Fruit fly (Drosophila melanogaster): Measurements from ENCODE around the gene moon.

The moon gene

dm6 chrX:12072718-12073117, at the start of gene moon:
TSS of gene moon (minus strand) at chrX:12072818.
- TF ChIP-seq CG11902 (GFP tag; optimal IDR thresholded peaks at IDR 0.05) (no peak), lz (GFP tag; optimal IDR thresholded peaks at IDR 0.05) (no peak), Eip75B (GFP tag; optimal IDR thresholded peaks at IDR 0.05) (no peak), vri (GFP tag; optimal IDR thresholded peaks at IDR 0.05) (no peak)

- TF ChIP-seq CG6854 (GFP tag; optimal IDR thresholded peaks at IDR 0.05) = no peak
- no peak for TF ChIP-seq pdm3 (GFP tag; optimal IDR thresholded peaks at IDR 0.05)
- no peak for TF ChIP-seq CG6276 (GFP tag; optimal IDR thresholded peaks at IDR 0.05)
- no peak for TF ChIP-seq CG8119 (GFP tag; IDR thresholded peaks at IDR 0.05)
- no peak for TF ChIP-seq Blimp-1 (GFP tag; optimal IDR thresholded peaks at IDR 0.05)
- TF ChIP-seq CG11762 (GFP tag; optimal IDR thresholded peaks at IDR 0.05; ENCODE audit: insufficient read depth) = no peak
- no peak for TF ChIP-seq CG4318 (GFP tag; optimal IDR thresholded peaks at IDR 0.05)
- no peak for TF ChIP-seq Sox15 (GFP tag; optimal IDR thresholded peaks at IDR 0.05)
- no peak for TF ChIP-seq CG16779 (tag; optimal IDR thresholded peaks at IDR 0.05)
- no peak for TF ChIP-seq Lpt (GFP tag; optimal IDR thresholded peaks at IDR 0.05)
- TF ChIP-seq svp (GFP tag) = no peak
- no peak for TF ChIP-seq Eip78C (GFP tag)
Observed at dm6 chrX:12119349-12119748, 46.7 kb upstream of the moon start.

- TF ChIP-seq CG10631 (GFP tag; optimal IDR thresholded peaks at IDR 0.05) = no peak
- TF ChIP-seq CG11762 (GFP tag; optimal IDR thresholded peaks at IDR 0.05; ENCODE audit: insufficient read depth) = no peak
- no peak for TF ChIP-seq CG7368 (GFP tag; optimal IDR thresholded peaks at IDR 0.05)
- TF ChIP-seq salr (GFP tag; optimal IDR thresholded peaks at IDR 0.05) = no peak
- TF ChIP-seq Sox15 (GFP tag; optimal IDR thresholded peaks at IDR 0.05) = no peak
- TF ChIP-seq Eip93F (GFP tag; optimal IDR thresholded peaks at IDR 0.05) = no peak
- no peak for TF ChIP-seq cyc (GFP tag; optimal IDR thresholded peaks at IDR 0.05)
Observed at dm6 chrX:12106900-12107299, 34.3 kb upstream of the moon start, which contains the start of gene CG2750. TSS of gene CG2750 (plus strand) at chrX:12107200.

- TF ChIP-seq CG8319 (GFP tag; optimal IDR thresholded peaks at IDR 0.05) (no peak), svp (GFP tag) (peak; percentile 1)
Observed at dm6 chrX:12104219-12104618, 31.6 kb upstream of the moon start.

- TF ChIP-seq esn (GFP tag; optimal IDR thresholded peaks at IDR 0.05) (no peak), Gug (GFP tag; IDR thresholded peaks at IDR 0.05) (no peak), dac (GFP tag; optimal IDR thresholded peaks at IDR 0.05) (no peak), dsx (GFP tag; optimal IDR thresholded peaks at IDR 0.05; ENCODE audit: poor library complexity, severe bottlenecking) (no peak), fkh (GFP tag; optimal IDR thresholded peaks at IDR 0.05) (no peak), CG1621 (tag; optimal IDR thresholded peaks at IDR 0.05) (no peak), fd59A (GFP tag; optimal IDR thresholded peaks at IDR 0.05) (no peak)
Observed at dm6 chrX:12103740-12104139, 31.1 kb upstream of the moon start, which contains the start of gene CG11356. TSS of gene CG11356 (minus strand) at chrX:12103840.

- TF ChIP-seq Sox14 (GFP tag; optimal IDR thresholded peaks at IDR 0.05) = no peak
- no peak for TF ChIP-seq CG8632 (GFP tag; optimal IDR thresholded peaks at IDR 0.05)
- TF ChIP-seq Lpt (GFP tag; optimal IDR thresholded peaks at IDR 0.05) = no peak
- TF ChIP-seq acj6 (GFP tag; optimal IDR thresholded peaks at IDR 0.05) = no peak
- TF ChIP-seq Eip75B (GFP tag; optimal IDR thresholded peaks at IDR 0.05) = no peak
- TF ChIP-seq fd85E (GFP tag; optimal IDR thresholded peaks at IDR 0.05) = no peak
- TF ChIP-seq CG16779 (tag; optimal IDR thresholded peaks at IDR 0.05) = no peak
- TF ChIP-seq Ets21C (GFP tag; optimal IDR thresholded peaks at IDR 0.05) = no peak
- TF ChIP-seq fkh (GFP tag; optimal IDR thresholded peaks at IDR 0.05) = no peak
- no peak for TF ChIP-seq CG32006 (GFP tag; optimal IDR thresholded peaks at IDR 0.05)
- TF ChIP-seq pdm3 (GFP tag; optimal IDR thresholded peaks at IDR 0.05) = no peak
- TF ChIP-seq CG6792 (GFP tag; optimal IDR thresholded peaks at IDR 0.05) = no peak
- TF ChIP-seq CG10669 (GFP tag; optimal IDR thresholded peaks at IDR 0.05) = peak; percentile 4
- no peak for TF ChIP-seq CG8319 (GFP tag; optimal IDR thresholded peaks at IDR 0.05)
- TF ChIP-seq Eip93F (GFP tag; optimal IDR thresholded peaks at IDR 0.05) = no peak
- no peak for TF ChIP-seq Hr4 (GFP tag; optimal IDR thresholded peaks at IDR 0.05)
- peak; percentile 0 for TF ChIP-seq CG3919 (GFP tag; optimal IDR thresholded peaks at IDR 0.05)
- no peak for TF ChIP-seq salr (GFP tag; optimal IDR thresholded peaks at IDR 0.05)
- no peak for TF ChIP-seq topi (GFP tag; optimal IDR thresholded peaks at IDR 0.05)
- no peak for TF ChIP-seq Sox15 (GFP tag; optimal IDR thresholded peaks at IDR 0.05)
- no peak for TF ChIP-seq CG6808 (GFP tag; optimal IDR thresholded peaks at IDR 0.05)
- TF ChIP-seq lz (GFP tag; optimal IDR thresholded peaks at IDR 0.05) = no peak
Observed at dm6 chrX:12090195-12090784, 17.7 kb upstream of the moon start.
